Worm (Caenorhabditis elegans): ENCODE measurements around the gene pro-3.

The pro-3 gene

ce11 chrV:19127225-19127624 is 9.0 kb upstream of the pro-3 start, which contains the start of gene dyf-17:
Gene dyf-17, plus strand, starts transcription at chrV:19127525.
- no peak for TF ChIP-seq ceh-83 (GFP tag; optimal IDR thresholded peaks at IDR 0.05)
- TF ChIP-seq lin-32 (GFP tag; optimal IDR thresholded peaks at IDR 0.05): peak; percentile 15

ce11 chrV:19125812-19126211 is 7.6 kb upstream of the pro-3 start:
- TF ChIP-seq snpc-4 (tag; optimal IDR thresholded peaks at IDR 0.05) (no peak), elt-3 (tag; optimal IDR thresholded peaks at IDR 0.05) (no peak), ceh-39 (tag; optimal IDR thresholded peaks at IDR 0.05) (no peak), blmp-1 (tag; optimal IDR thresholded peaks at IDR 0.05) (peak; percentile 5), unc-120 (tag; optimal IDR thresholded peaks at IDR 0.05; ENCODE audit: poor library complexity, severe bottlenecking) (peak; percentile 73), cnd-1 (tag; optimal IDR thresholded peaks at IDR 0.05) (peak; percentile 90), lin-13 (tag; optimal IDR thresholded peaks at IDR 0.05) (peak; percentile 61), ham-2 (GFP tag; optimal IDR thresholded peaks at IDR 0.05) (peak; percentile 79), nhr-28 (tag; optimal IDR thresholded peaks at IDR 0.05) (no peak), hlh-1 (tag; optimal IDR thresholded peaks at IDR 0.05) (peak; percentile 5), ceh-83 (GFP tag; optimal IDR thresholded peaks at IDR 0.05) (peak; percentile 92), unc-62 (GFP tag; optimal IDR thresholded peaks at IDR 0.05) (peak; percentile 19), unc-39 (tag; optimal IDR thresholded peaks at IDR 0.05) (no peak), pha-4 (tag; optimal IDR thresholded peaks at IDR 0.05) (no peak), ztf-11 (tag; optimal IDR thresholded peaks at IDR 0.05) (no peak), nhr-237 (tag; optimal IDR thresholded peaks at IDR 0.05) (peak; percentile 13), mab-5 (tag; optimal IDR thresholded peaks at IDR 0.05) (no peak), mep-1 (tag; optimal IDR thresholded peaks at IDR 0.05) (no peak), tbx-8 (GFP tag; optimal IDR thresholded peaks at IDR 0.05) (peak; percentile 62), sptf-1 (tag; optimal IDR thresholded peaks at IDR 0.05) (peak; percentile 89), lsy-2 (tag; optimal IDR thresholded peaks at IDR 0.05) (peak; percentile 19), nhr-12 (tag; optimal IDR thresholded peaks at IDR 0.05) (no peak), mls-2 (tag; optimal IDR thresholded peaks at IDR 0.05) (peak; percentile 92), nhr-76 (tag; optimal IDR thresholded peaks at IDR 0.05) (no peak), flh-1 (GFP tag; optimal IDR thresholded peaks at IDR 0.05) (peak; percentile 52), ceh-43 (GFP tag; optimal IDR thresholded peaks at IDR 0.05) (peak; percentile 79), bed-3 (GFP tag; optimal IDR thresholded peaks at IDR 0.05) (peak; percentile 59), zip-8 (tag; optimal IDR thresholded peaks at IDR 0.05) (no peak), nhr-2 (tag; optimal IDR thresholded peaks at IDR 0.05) (no peak), ces-1 (GFP tag; optimal IDR thresholded peaks at IDR 0.05) (peak; percentile 20), drap-1 (GFP tag; optimal IDR thresholded peaks at IDR 0.05) (peak; percentile 98), sem-2 (GFP tag; optimal IDR thresholded peaks at IDR 0.05) (peak; percentile 75), M03D4.4 (tag; optimal IDR thresholded peaks at IDR 0.05) (peak; percentile 88), lin-32 (GFP tag; optimal IDR thresholded peaks at IDR 0.05) (peak; percentile 69), elt-1 (tag; optimal IDR thresholded peaks at IDR 0.05; ENCODE audit: borderline replicate concordance, insufficient read depth) (no peak)

- TF ChIP-seq lin-13 (tag; optimal IDR thresholded peaks at IDR 0.05): no peak
These were observed 7.0 kb upstream of the pro-3 start for ce11 chrV:19125253-19125652.

- TF ChIP-seq snpc-4 (tag; optimal IDR thresholded peaks at IDR 0.05) (no peak), mab-5 (tag; optimal IDR thresholded peaks at IDR 0.05) (no peak), lsy-2 (tag; optimal IDR thresholded peaks at IDR 0.05) (no peak), ztf-11 (tag; optimal IDR thresholded peaks at IDR 0.05) (no peak), nhr-12 (tag; optimal IDR thresholded peaks at IDR 0.05) (no peak), nhr-237 (tag; optimal IDR thresholded peaks at IDR 0.05) (no peak), bed-3 (GFP tag; optimal IDR thresholded peaks at IDR 0.05) (no peak), hlh-1 (tag; optimal IDR thresholded peaks at IDR 0.05) (no peak), zip-8 (tag; optimal IDR thresholded peaks at IDR 0.05) (no peak), unc-120 (tag; optimal IDR thresholded peaks at IDR 0.05; ENCODE audit: poor library complexity, severe bottlenecking) (no peak), pha-4 (tag; optimal IDR thresholded peaks at IDR 0.05) (no peak), elt-1 (tag; optimal IDR thresholded peaks at IDR 0.05; ENCODE audit: borderline replicate concordance, insufficient read depth) (no peak), M03D4.4 (tag; optimal IDR thresholded peaks at IDR 0.05) (no peak), lin-32 (GFP tag; optimal IDR thresholded peaks at IDR 0.05) (no peak), nhr-76 (tag; optimal IDR thresholded peaks at IDR 0.05) (no peak), cnd-1 (tag; optimal IDR thresholded peaks at IDR 0.05) (no peak)
These were observed 6.4 kb upstream of the pro-3 start, which contains the start of gene bed-1 for ce11 chrV:19124586-19124985. Gene bed-1, minus strand, starts transcription at chrV:19124922.

All from whole organism, mixed stage, embryonic.